Fruit fly (Drosophila melanogaster): ENCODE measurements around the gene Dref.

The Dref gene

DNA sequence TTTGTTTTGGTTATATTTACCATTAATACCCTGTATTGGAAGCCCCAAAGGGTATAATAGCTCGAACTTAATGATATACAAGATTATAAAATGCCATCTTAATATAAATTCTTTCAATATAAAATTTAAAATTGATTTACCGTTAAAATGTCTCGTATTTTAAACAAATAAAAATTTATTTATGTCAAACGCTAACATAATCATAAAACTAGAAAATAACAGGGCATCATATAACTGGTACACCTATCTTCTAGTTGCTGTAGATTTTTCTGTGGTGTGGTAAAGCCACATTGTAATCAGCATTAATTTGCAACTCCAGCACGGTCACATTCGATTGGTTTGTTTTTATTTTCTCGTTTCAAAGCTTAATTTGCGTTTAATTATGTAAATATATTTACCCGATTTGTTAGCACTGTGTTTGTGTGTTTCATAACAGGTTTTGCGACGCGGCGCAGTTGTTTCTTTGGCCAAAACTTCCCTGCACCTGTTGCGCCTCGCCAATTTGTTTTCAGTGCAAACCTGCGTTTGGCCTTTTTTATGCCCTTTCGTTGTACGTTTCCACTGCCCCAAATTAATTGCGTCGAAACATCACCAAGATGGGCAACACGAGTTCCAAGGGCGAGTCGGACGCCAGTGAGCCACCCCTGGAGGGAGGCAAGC is 9.9 kb downstream of the Dref start, which contains the start of the genes CG4658 and CG5846 (continued):
- TF ChIP-seq CG8765 (GFP tag; IDR thresholded peaks at IDR 0.05) (peak; percentile 77), dan (GFP tag; IDR thresholded peaks at IDR 0.05) (peak; percentile 50; the same call in 1 of the 2 replicates), Hr3 (GFP tag; optimal IDR thresholded peaks at IDR 0.05) (peak; percentile 96), dysf (GFP tag; IDR thresholded peaks at IDR 0.05) (peak; percentile 95), CG11398 (GFP tag; optimal IDR thresholded peaks at IDR 0.05) (peak; percentile 78), cato (GFP tag; optimal IDR thresholded peaks at IDR 0.05; ENCODE audit: borderline replicate concordance) (peak; percentile 91), tio (GFP tag; optimal IDR thresholded peaks at IDR 0.05) (peak; percentile 93), shn (GFP tag; optimal IDR thresholded peaks at IDR 0.05) (peak; percentile 79), bigmax (GFP tag; optimal IDR thresholded peaks at IDR 0.05) (peak; percentile 22), Sox100B (GFP tag; optimal IDR thresholded peaks at IDR 0.05) (peak; percentile 91), CG13424 (tag; optimal IDR thresholded peaks at IDR 0.05) (peak; percentile 94), Deaf1 (tag; optimal IDR thresholded peaks at IDR 0.05) (peak; percentile 79), otp (GFP tag; IDR thresholded peaks at IDR 0.05) (peak; percentile 88), CG6813 (GFP tag; optimal IDR thresholded peaks at IDR 0.05) (peak; percentile 79), Drgx (GFP tag; IDR thresholded peaks at IDR 0.05) (peak; percentile 94), Bdp1 (GFP tag; optimal IDR thresholded peaks at IDR 0.05) (peak; percentile 80), CG14965 (GFP tag; optimal IDR thresholded peaks at IDR 0.05; ENCODE audit: borderline replicate concordance) (no peak), insv (GFP tag; optimal IDR thresholded peaks at IDR 0.05) (peak in 1 of 2 experiments; percentile 39), CG10366 (GFP tag; IDR thresholded peaks at IDR 0.05) (peak; percentile 92), Sin3A (optimal IDR thresholded peaks at IDR 0.05) (peak; percentile 18), CG11560 (tag; IDR thresholded peaks at IDR 0.05) (peak; percentile 78), yki (optimal IDR thresholded peaks at IDR 0.05) (no peak), CG13296 (GFP tag; optimal IDR thresholded peaks at IDR 0.05) (peak; percentile 90), sima (GFP tag; optimal IDR thresholded peaks at IDR 0.05) (no peak), Six4 (GFP tag; optimal IDR thresholded peaks at IDR 0.05) (peak; percentile 94), CG3163 (GFP tag; optimal IDR thresholded peaks at IDR 0.05) (peak; percentile 29), E2f2 (GFP tag; IDR thresholded peaks at IDR 0.05) (peak; percentile 81), Dad (GFP tag; optimal IDR thresholded peaks at IDR 0.05) (peak; percentile 17), grau (tag; optimal IDR thresholded peaks at IDR 0.05) (peak; percentile 94), nerfin-1 (tag; optimal IDR thresholded peaks at IDR 0.05) (peak; percentile 86), Dll (GFP tag; IDR thresholded peaks at IDR 0.05; ENCODE audit: partially characterized antibody) (no peak; the same call in 3 of the 4 replicates), row (GFP tag; IDR thresholded peaks at IDR 0.05) (peak; percentile 99), Usf (GFP tag; optimal IDR thresholded peaks at IDR 0.05) (peak; percentile 77), CG8359 (GFP tag; optimal IDR thresholded peaks at IDR 0.05; ENCODE audit: borderline replicate concordance) (peak; percentile 67), disco-r (GFP tag; optimal IDR thresholded peaks at IDR 0.05) (peak; percentile 81), Eip74EF (GFP tag; optimal IDR thresholded peaks at IDR 0.05) (peak in 1 of 2 experiments; percentile 93), CG17912 (GFP tag; optimal IDR thresholded peaks at IDR 0.05) (peak; percentile 9), Abd-B (GFP tag; optimal IDR thresholded peaks at IDR 0.05) (peak; percentile 96), Ets97D (GFP tag; optimal IDR thresholded peaks at IDR 0.05) (peak; percentile 59), gcm (GFP tag; optimal IDR thresholded peaks at IDR 0.05) (peak; percentile 96), exex (tag; optimal IDR thresholded peaks at IDR 0.05) (peak; percentile 82), ara (GFP tag; IDR thresholded peaks at IDR 0.05) (peak; percentile 95), cad (GFP tag; optimal IDR thresholded peaks at IDR 0.05) (no peak), Gsc (GFP tag; IDR thresholded peaks at IDR 0.05) (peak; percentile 78), CG4360 (GFP tag; IDR thresholded peaks at IDR 0.05) (peak; percentile 38; the same call in 1 of the 2 replicates), vnd (GFP tag; IDR thresholded peaks at IDR 0.05; ENCODE audit: partially characterized antibody) (no peak), CG14441 (GFP tag; IDR thresholded peaks at IDR 0.05) (peak; percentile 94), eve (GFP tag; optimal IDR thresholded peaks at IDR 0.05) (no peak), HmgD (GFP tag; optimal IDR thresholded peaks at IDR 0.05) (peak; percentile 23), CG7357 (GFP tag; IDR thresholded peaks at IDR 0.05) (peak; percentile 89)

Data from whole organism, embryonic.